Fruit fly (Drosophila melanogaster) whole organism, adult: ENCODE measurements around the gene CG34174.

Experiments
- CG11617 ChIP-seq: fragments of 200-800 bp; sonication (Bioruptor generic); optimal IDR thresholded peaks from 2 replicates; lab custom pipeline; 2017; ENCODE audit warnings: mild to moderate bottlenecking, missing biosample characterization, missing genetic modification reagents, missing genetic modification characterization
- CG12768 ChIP-seq: fragments of 200-800 bp; sonication (Bioruptor generic); optimal IDR thresholded peaks from 2 replicates; lab custom pipeline; 2017; ENCODE audit warnings: missing biosample characterization, missing genetic modification characterization, mild to moderate bottlenecking, moderate library complexity, missing genetic modification reagents
- CG14711 ChIP-seq: fragments of 200-800 bp; sonication (Bioruptor generic); optimal IDR thresholded peaks from 2 replicates; lab custom pipeline; 2018; ENCODE audit warnings: missing biosample characterization, mild to moderate bottlenecking, missing genetic modification characterization, moderate library complexity
- CG1620 ChIP-seq: fragments of 200-800 bp; sonication (Bioruptor generic); optimal IDR thresholded peaks from 2 replicates; lab custom pipeline; 2016; ENCODE audit warnings: missing biosample characterization, missing genetic modification characterization
- CG33017 ChIP-seq: fragments of 200-800 bp; sonication (Bioruptor generic); optimal IDR thresholded peaks from 2 replicates; lab custom pipeline; 2018; ENCODE audit warnings: missing biosample characterization, mild to moderate bottlenecking, missing genetic modification characterization, moderate library complexity
- CG5204 ChIP-seq: fragments of 200-800 bp; sonication (Bioruptor generic); optimal IDR thresholded peaks from 2 replicates; lab custom pipeline; 2016; ENCODE audit warnings: missing biosample characterization, missing genetic modification characterization
- CG7045 ChIP-seq: fragments of 200-800 bp; sonication (Bioruptor generic); optimal IDR thresholded peaks from 2 replicates; lab custom pipeline; 2017; ENCODE audit warnings: missing biosample characterization, mild to moderate bottlenecking, missing genetic modification characterization
- CG7101 ChIP-seq: fragments of 200-800 bp; sonication (Bioruptor generic); optimal IDR thresholded peaks from 2 replicates; lab custom pipeline; 2018; ENCODE audit warnings: missing biosample characterization, mild to moderate bottlenecking, missing genetic modification characterization, moderate library complexity
- Clk ChIP-seq: fragments of 200-800 bp; sonication (Bioruptor generic); optimal IDR thresholded peaks from 2 replicates; lab custom pipeline; 2017; ENCODE audit warnings: missing biosample characterization, missing genetic modification characterization
- Crg-1 ChIP-seq: fragments of 200-800 bp; sonication (Bioruptor generic); optimal IDR thresholded peaks from 2 replicates; lab custom pipeline; 2016; ENCODE audit warnings: missing biosample characterization, missing genetic modification characterization
- Hr96 ChIP-seq: fragments of 200-800 bp; sonication (Bioruptor generic); optimal IDR thresholded peaks from 2 replicates; lab custom pipeline; 2016; ENCODE audit warnings: missing biosample characterization, missing genetic modification characterization
- Mnt ChIP-seq: fragments of 200-800 bp; sonication (Bioruptor generic); optimal IDR thresholded peaks from 2 replicates; lab custom pipeline; 2016; ENCODE audit warnings: missing biosample characterization, mild to moderate bottlenecking, missing genetic modification characterization
- bab1 ChIP-seq: fragments of 200-800 bp; sonication (Bioruptor generic); optimal IDR thresholded peaks from 3 replicates; lab custom pipeline; 2019; ENCODE audit warnings: missing biosample characterization, mild to moderate bottlenecking, missing genetic modification characterization, moderate library complexity
- cic ChIP-seq: fragments of 200-800 bp; sonication (Bioruptor generic); optimal IDR thresholded peaks from 2 replicates; lab custom pipeline; 2017; ENCODE audit warnings: missing biosample characterization, mild to moderate bottlenecking, missing genetic modification characterization, moderate library complexity
- cnc ChIP-seq, 2 experiments: fragments of >200 bp; optimal IDR thresholded peaks; 2 replicates each; lab custom pipeline; 2017
- kay ChIP-seq: fragments of 200-800 bp; sonication (Bioruptor generic); peaks from one replicate; lab custom pipeline; 2016; ENCODE audit warnings: missing biosample characterization, missing genetic modification characterization, borderline replicate concordance
- ovo ChIP-seq: fragments of 200-800 bp; sonication (Bioruptor generic); optimal IDR thresholded peaks from 2 replicates; lab custom pipeline; 2016; ENCODE audit warnings: missing biosample characterization, missing genetic modification characterization
- pad ChIP-seq: fragments of 200-800 bp; sonication (Bioruptor generic); optimal IDR thresholded peaks from 3 replicates; lab custom pipeline; 2017; ENCODE audit warnings: missing biosample characterization, missing genetic modification characterization, mild to moderate bottlenecking, moderate library complexity, missing genetic modification reagents
- tj ChIP-seq: fragments of 200-800 bp; sonication (Bioruptor generic); optimal IDR thresholded peaks from 3 replicates; lab custom pipeline; 2017; ENCODE audit warnings: missing biosample characterization, mild to moderate bottlenecking, missing genetic modification characterization, moderate library complexity
- toe ChIP-seq: fragments of 200-800 bp; sonication (Bioruptor generic); optimal IDR thresholded peaks from 2 replicates; lab custom pipeline; 2016; ENCODE audit warnings: missing biosample characterization, missing genetic modification characterization

CG34174 gene

dm6 chr2L:2184659-2185058, 29.4 kb upstream of the CG34174 start:
- no peak for TF ChIP-seq pad
- TF ChIP-seq CG12768 (GFP tag; lab: Kevin White, UChicago), result no peak
- TF ChIP-seq CG1620, result no peak
- TF ChIP-seq bab1 (GFP tag; lab: Kevin White, UChicago), result no peak
- no peak for TF ChIP-seq cic (GFP tag; lab: Kevin White, UChicago)
- TF ChIP-seq CG7045, result no peak
- no peak for TF ChIP-seq cnc (optimal IDR thresholded peaks at IDR 0.05; lab: Kevin White, UChicago)
- TF ChIP-seq CG14711, result no peak
- TF ChIP-seq Clk (GFP tag; lab: Kevin White, UChicago), result no peak
- no peak for TF ChIP-seq ovo
- TF ChIP-seq kay (GFP tag; lab: Kevin White, UChicago), result no peak
- TF ChIP-seq CG11617 (GFP tag; lab: Kevin White, UChicago), result no peak
- no peak for TF ChIP-seq tj (GFP tag; lab: Kevin White, UChicago)
- TF ChIP-seq Mnt (GFP tag; lab: Kevin White, UChicago), result no peak
- TF ChIP-seq CG7101 (tag; lab: Kevin White, UChicago), result no peak
- TF ChIP-seq Hr96, result no peak

dm6 chr2L:2185373-2185772, 28.7 kb upstream of the CG34174 start:
- TF ChIP-seq cic (GFP tag; lab: Kevin White, UChicago) (no peak), CG14711 (no peak), kay (GFP tag; lab: Kevin White, UChicago) (no peak), ovo (no peak), CG5204 (GFP tag; lab: Kevin White, UChicago) (no peak), CG33017 (tag; lab: Kevin White, UChicago) (no peak), pad (no peak), toe (GFP tag; lab: Kevin White, UChicago) (no peak), Crg-1 (GFP tag; lab: Kevin White, UChicago) (no peak), tj (GFP tag; lab: Kevin White, UChicago) (no peak), CG7101 (tag; lab: Kevin White, UChicago) (no peak), Clk (GFP tag; lab: Kevin White, UChicago) (no peak), Hr96 (no peak), CG11617 (GFP tag; lab: Kevin White, UChicago) (no peak), CG12768 (GFP tag; lab: Kevin White, UChicago) (no peak), cnc (optimal IDR thresholded peaks at IDR 0.05; lab: Kevin White, UChicago) (no peak)

- TF ChIP-seq Hr96 (no peak), tj (GFP tag; lab: Kevin White, UChicago) (no peak), CG7045 (no peak), CG1620 (no peak), Crg-1 (GFP tag; lab: Kevin White, UChicago) (no peak), cnc (optimal IDR thresholded peaks at IDR 0.05; lab: Kevin White, UChicago) (no peak), Clk (GFP tag; lab: Kevin White, UChicago) (no peak), toe (GFP tag; lab: Kevin White, UChicago) (no peak), CG12768 (GFP tag; lab: Kevin White, UChicago) (no peak), cic (GFP tag; lab: Kevin White, UChicago) (no peak), kay (GFP tag; lab: Kevin White, UChicago) (no peak), CG14711 (no peak), bab1 (GFP tag; lab: Kevin White, UChicago) (no peak), CG11617 (GFP tag; lab: Kevin White, UChicago) (no peak), pad (no peak), CG33017 (tag; lab: Kevin White, UChicago) (no peak), CG7101 (tag; lab: Kevin White, UChicago) (no peak), CG5204 (GFP tag; lab: Kevin White, UChicago) (no peak), ovo (no peak), Mnt (GFP tag; lab: Kevin White, UChicago) (no peak)
These were observed 26.7 kb upstream of the CG34174 start for dm6 chr2L:2187411-2187810.

- no peak for TF ChIP-seq CG33017 (tag; lab: Kevin White, UChicago)
- no peak for TF ChIP-seq CG7101 (tag; lab: Kevin White, UChicago)
- no peak for TF ChIP-seq cic (GFP tag; lab: Kevin White, UChicago)
- no peak for TF ChIP-seq pad
- TF ChIP-seq Hr96, result no peak
These were observed 25.0 kb upstream of the CG34174 start for dm6 chr2L:2189100-2189499.

- TF ChIP-seq Crg-1 (GFP tag; lab: Kevin White, UChicago) (no peak), CG7045 (no peak), toe (GFP tag; lab: Kevin White, UChicago) (no peak), Hr96 (no peak), CG11617 (GFP tag; lab: Kevin White, UChicago) (no peak), ovo (no peak), CG12768 (GFP tag; lab: Kevin White, UChicago) (no peak), CG14711 (no peak)
These were observed 23.4 kb upstream of the CG34174 start for dm6 chr2L:2190684-2191083.

- TF ChIP-seq Clk (GFP tag; lab: Kevin White, UChicago) (no peak), toe (GFP tag; lab: Kevin White, UChicago) (no peak), bab1 (GFP tag; lab: Kevin White, UChicago) (no peak)
These were observed 22.7 kb upstream of the CG34174 start for dm6 chr2L:2191404-2191803.

- TF ChIP-seq CG33017 (tag; lab: Kevin White, UChicago) (no peak), pad (peak; percentile 10), cic (GFP tag; lab: Kevin White, UChicago) (peak; percentile 13), CG1620 (peak; percentile 36), Mnt (GFP tag; lab: Kevin White, UChicago) (peak; percentile 4), bab1 (GFP tag; lab: Kevin White, UChicago) (peak; percentile 67), CG5204 (GFP tag; lab: Kevin White, UChicago) (no peak), CG14711 (no peak), Crg-1 (GFP tag; lab: Kevin White, UChicago) (peak; percentile 29)
These were observed 21.9 kb upstream of the CG34174 start, which contains the start of gene CG10874 for dm6 chr2L:2192123-2192601. Gene CG10874 (minus strand): TSS chr2L:2192386.
